Fruit fly (Drosophila melanogaster): ENCODE data around the gene Lrch.
A peak's percentile ranks its signal among the peaks of the same experiment; 100 is the strongest.

Lrch gene

DNA sequence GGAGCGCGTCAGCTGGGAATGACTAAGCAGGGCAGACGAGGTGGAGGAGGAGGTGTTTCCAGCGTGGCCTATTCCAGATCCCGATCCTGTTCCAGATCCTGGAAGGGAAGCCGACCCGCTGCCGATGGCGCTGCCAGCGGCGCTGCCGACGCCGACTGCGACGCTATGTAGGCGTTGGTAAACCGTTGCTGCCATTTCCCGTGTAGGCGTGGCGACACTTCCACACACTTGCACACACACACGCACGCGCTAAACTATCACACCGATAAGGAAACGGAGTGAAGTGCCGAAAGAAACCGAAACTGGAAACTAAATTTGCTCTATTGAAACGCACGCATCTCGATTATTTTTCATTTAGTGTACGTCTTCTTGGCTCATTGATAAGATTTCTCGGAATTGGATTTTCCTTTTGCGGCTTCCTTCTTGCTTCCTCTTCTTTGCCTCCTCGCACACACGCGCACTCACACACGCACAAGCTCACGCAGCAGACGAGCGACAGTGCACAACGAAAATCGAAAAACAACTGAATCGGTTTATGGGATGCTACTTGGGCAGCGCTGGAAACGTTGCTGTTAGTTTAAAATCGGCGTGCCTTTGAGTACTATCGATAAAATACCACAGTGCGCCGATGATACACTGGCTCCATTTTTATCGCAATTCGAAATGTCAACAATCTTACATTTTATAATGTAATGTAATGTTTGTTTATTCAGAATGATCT lies at the start of gene Lrch:
Lrch (minus strand) TSS at position 528 of the 721 bp plus-strand sequence.
- TF ChIP-seq CG4318 (GFP tag; optimal IDR thresholded peaks at IDR 0.05): no peak
- TF ChIP-seq CG3919 (GFP tag; optimal IDR thresholded peaks at IDR 0.05): peak; percentile 60
- TF ChIP-seq Eip75B (GFP tag; optimal IDR thresholded peaks at IDR 0.05): no peak
- TF ChIP-seq eg (GFP tag; IDR thresholded peaks at IDR 0.05): peak; percentile 41; the same call in 1 of the 3 replicates
- peak; percentile 5 for TF ChIP-seq Met (GFP tag; optimal IDR thresholded peaks at IDR 0.05)
- TF ChIP-seq CG6163 (GFP tag; IDR thresholded peaks at IDR 0.05): peak; percentile 55
- TF ChIP-seq ss (GFP tag; optimal IDR thresholded peaks at IDR 0.05): peak; percentile 43 to 57
- no peak for TF ChIP-seq spab (GFP tag; optimal IDR thresholded peaks at IDR 0.05)
- peak; percentile 40 for TF ChIP-seq CG15336 (GFP tag; IDR thresholded peaks at IDR 0.05)
- TF ChIP-seq Sox14 (GFP tag; optimal IDR thresholded peaks at IDR 0.05): peak; percentile 38
- no peak for TF ChIP-seq CG6792 (GFP tag; optimal IDR thresholded peaks at IDR 0.05)
- TF ChIP-seq Gug (GFP tag; IDR thresholded peaks at IDR 0.05): no peak
- TF ChIP-seq esn (GFP tag; optimal IDR thresholded peaks at IDR 0.05): no peak
- peak; percentile 4 for TF ChIP-seq net (GFP tag; optimal IDR thresholded peaks at IDR 0.05)
- TF ChIP-seq Hr38 (GFP tag; optimal IDR thresholded peaks at IDR 0.05): no peak
- no peak for TF ChIP-seq CG32006 (GFP tag; optimal IDR thresholded peaks at IDR 0.05)
- TF ChIP-seq cyc (GFP tag; optimal IDR thresholded peaks at IDR 0.05): no peak
- no peak for TF ChIP-seq vri (GFP tag; optimal IDR thresholded peaks at IDR 0.05)
- peak; percentile 14 for TF ChIP-seq CG9139 (GFP tag; optimal IDR thresholded peaks at IDR 0.05)
- peak; percentile 3 for TF ChIP-seq CG7368 (GFP tag; optimal IDR thresholded peaks at IDR 0.05)
- TF ChIP-seq Hr39 (GFP tag; optimal IDR thresholded peaks at IDR 0.05): no peak
- peak; percentile 15 for TF ChIP-seq dsx (GFP tag; optimal IDR thresholded peaks at IDR 0.05; ENCODE audit: poor library complexity, severe bottlenecking)
- TF ChIP-seq CG1621 (tag; optimal IDR thresholded peaks at IDR 0.05): no peak
- TF ChIP-seq CG6854 (GFP tag; optimal IDR thresholded peaks at IDR 0.05): peak; percentile 34
- peak; percentile 16 for TF ChIP-seq CG16779 (tag; optimal IDR thresholded peaks at IDR 0.05)

dm6 chr2L:17433030-17433912 lies 49.4 kb upstream of the Lrch start, which contains the start of the genes Dif and CG5043:
Gene Dif (minus strand): TSS chr2L:17433161.
Gene CG5043 (plus strand): TSS chr2L:17433862.
- no peak for TF ChIP-seq CG10669 (GFP tag; optimal IDR thresholded peaks at IDR 0.05)
- 0 out of 3 replicates have a peak, but pooled peaks have one; percentile 13 for TF ChIP-seq CG8119 (GFP tag; IDR thresholded peaks at IDR 0.05)

- TF ChIP-seq spab (GFP tag; optimal IDR thresholded peaks at IDR 0.05) (no peak), CG10631 (GFP tag; optimal IDR thresholded peaks at IDR 0.05) (peak; percentile 76), Eip78C (GFP tag) (peak; percentile 97), CG8119 (GFP tag; IDR thresholded peaks at IDR 0.05) (peak; percentile 84), CG6163 (GFP tag; IDR thresholded peaks at IDR 0.05) (peak; percentile 62; the same call in 2 of the 3 replicates), topi (GFP tag; optimal IDR thresholded peaks at IDR 0.05) (peak; percentile 82), CG31627 (GFP tag; optimal IDR thresholded peaks at IDR 0.05) (peak; percentile 66), dac (GFP tag; optimal IDR thresholded peaks at IDR 0.05) (no peak), acj6 (GFP tag; optimal IDR thresholded peaks at IDR 0.05) (peak; percentile 76), Eip93F (GFP tag; optimal IDR thresholded peaks at IDR 0.05) (no peak), Sox14 (GFP tag; optimal IDR thresholded peaks at IDR 0.05) (peak; percentile 71), esn (GFP tag; optimal IDR thresholded peaks at IDR 0.05) (peak; percentile 85), Hr4 (GFP tag; optimal IDR thresholded peaks at IDR 0.05) (peak; percentile 85), Lpt (GFP tag; optimal IDR thresholded peaks at IDR 0.05) (peak; percentile 48), fd59A (GFP tag; optimal IDR thresholded peaks at IDR 0.05) (no peak), pdm3 (GFP tag; optimal IDR thresholded peaks at IDR 0.05) (peak; percentile 79), Ets96B (tag; optimal IDR thresholded peaks at IDR 0.05) (peak; percentile 66), Hr39 (GFP tag; optimal IDR thresholded peaks at IDR 0.05) (peak; percentile 74), fd85E (GFP tag; optimal IDR thresholded peaks at IDR 0.05) (no peak), CG6792 (GFP tag; optimal IDR thresholded peaks at IDR 0.05) (peak; percentile 73), CG7368 (GFP tag; optimal IDR thresholded peaks at IDR 0.05) (peak; percentile 62), OdsH (GFP tag; optimal IDR thresholded peaks at IDR 0.05) (peak; percentile 84), CG3919 (GFP tag; optimal IDR thresholded peaks at IDR 0.05) (peak; percentile 77), CG15336 (GFP tag; IDR thresholded peaks at IDR 0.05) (peak; percentile 88), Sox102F (GFP tag; optimal IDR thresholded peaks at IDR 0.05) (peak; percentile 68), lz (GFP tag; optimal IDR thresholded peaks at IDR 0.05) (peak; percentile 72), dsx (GFP tag; optimal IDR thresholded peaks at IDR 0.05; ENCODE audit: poor library complexity, severe bottlenecking) (no peak), CG34406 (GFP tag; optimal IDR thresholded peaks at IDR 0.05) (peak; percentile 77)
Observed at dm6 chr2L:17431359-17431675, 47.4 kb upstream of the Lrch start.
